Worm (Caenorhabditis elegans): ENCODE data around the gene F20D6.8.

DNA sequence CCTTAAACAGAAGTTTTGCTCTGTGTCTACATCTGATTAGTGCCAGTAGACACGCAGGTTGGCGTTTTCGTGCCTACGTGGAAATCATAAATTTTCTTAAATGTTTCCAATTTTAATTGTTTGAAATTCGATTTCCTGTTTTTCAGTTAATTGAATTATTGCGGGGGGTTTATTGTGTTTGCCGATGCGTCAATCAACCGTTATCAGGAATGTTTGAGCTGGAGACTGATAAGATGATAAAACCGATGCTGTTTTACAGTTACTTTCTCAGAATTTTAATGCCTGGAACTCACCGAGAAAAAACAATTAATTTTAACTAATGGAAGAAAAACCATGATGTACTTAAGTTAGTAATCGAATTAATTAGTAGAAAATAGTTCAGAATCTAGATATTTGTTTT is 49.0 kb upstream of the F20D6.8 start:
- TF ChIP-seq ref-1 (GFP tag; conservative IDR thresholded peaks at IDR 0.05), result no peak
- no peak for TF ChIP-seq ztf-23 (GFP tag; IDR thresholded peaks at IDR 0.05)
- TF ChIP-seq ztf-29 (GFP tag; IDR thresholded peaks at IDR 0.05), result no peak
- TF ChIP-seq T22C8.4 (GFP tag; IDR thresholded peaks at IDR 0.05), result no peak
- no peak for TF ChIP-seq flt-1 (GFP tag; IDR thresholded peaks at IDR 0.05)
- no peak for TF ChIP-seq klf-2 (GFP tag; conservative IDR thresholded peaks at IDR 0.05)
- no peak for TF ChIP-seq med-1 (GFP tag; optimal IDR thresholded peaks at IDR 0.05; ENCODE audit: insufficient read depth)
